Worm (Caenorhabditis elegans): ENCODE results near the gene C39B5.10.

- TF ChIP-seq hlh-6 (tag; optimal IDR thresholded peaks at IDR 0.05) (no peak), ceh-24 (tag; optimal IDR thresholded peaks at IDR 0.05) (no peak), ceh-18 (tag; optimal IDR thresholded peaks at IDR 0.05) (no peak), pha-4 (tag; optimal IDR thresholded peaks at IDR 0.05) (no peak), fax-1 (tag; optimal IDR thresholded peaks at IDR 0.05) (no peak), ama-1 (optimal IDR thresholded peaks at IDR 0.05) (no peak), ceh-30 (tag; optimal IDR thresholded peaks at IDR 0.05) (no peak), madf-2 (tag; optimal IDR thresholded peaks at IDR 0.05) (no peak), ceh-34 (tag; optimal IDR thresholded peaks at IDR 0.05) (no peak)
Measured at ce11 chrIII:2253027-2253499, 13.6 kb upstream of the C39B5.10 start, which contains the start of gene fbxa-73.

Measured in whole organism, late embryonic.